Worm (Caenorhabditis elegans) whole organism, early embryonic: ENCODE data around the gene srsx-11.

ENCODE experiments used
- B0310.2 ChIP-seq: sonication (generic microtip); optimal IDR thresholded peaks from 2 replicates; lab custom pipeline; 2016; ENCODE audit warnings: mild to moderate bottlenecking, missing genetic modification characterization, missing compliant biosample characterization
- F13C5.2 ChIP-seq: sonication (generic microtip); optimal IDR thresholded peaks from 2 replicates; lab custom pipeline; 2017; ENCODE audit warnings: mild to moderate bottlenecking, missing genetic modification characterization, inconsistent platforms, missing compliant biosample characterization
- aly-1 ChIP-seq: sonication (generic microtip); optimal IDR thresholded peaks from 2 replicates; lab custom pipeline; 2016; ENCODE audit warnings: missing genetic modification characterization, missing compliant biosample characterization
- ama-1 ChIP-seq: fragments of 150-350 bp; optimal IDR thresholded peaks from 2 replicates; lab custom pipeline; 2014
- ceh-13 ChIP-seq: fragments of 200-800 bp; sonication (Bioruptor generic); optimal IDR thresholded peaks from 2 replicates; lab custom pipeline; 2018; ENCODE audit warnings: mild to moderate bottlenecking, missing genetic modification characterization, missing compliant biosample characterization
- ets-7 ChIP-seq: sonication (generic microtip); optimal IDR thresholded peaks from 2 replicates; lab custom pipeline; 2016; ENCODE audit warnings: missing genotype, missing genetic modification characterization, missing compliant biosample characterization
- flt-1 ChIP-seq: fragments of 200-800 bp; sonication (Bioruptor generic); IDR thresholded peaks from 2 replicates; pipeline ENCODE4 v1.3.6; 2022; ENCODE audit warnings: missing genetic modification characterization, missing compliant biosample characterization
- hmbx-1 ChIP-seq: sonication (generic microtip); optimal IDR thresholded peaks from 2 replicates; lab custom pipeline; 2016; ENCODE audit warnings: mild to moderate bottlenecking, missing genetic modification characterization, missing compliant biosample characterization
- hmg-4 ChIP-seq: fragments of 200-800 bp; sonication (Bioruptor generic); optimal IDR thresholded peaks from 2 replicates; lab custom pipeline; 2018; ENCODE audit warnings: mild to moderate bottlenecking, missing genetic modification characterization, missing compliant biosample characterization
- pes-1 ChIP-seq: fragments of 200-800 bp; sonication (Bioruptor generic); IDR thresholded peaks from 2 replicates; pipeline ENCODE4 v1.3.6; 2022; ENCODE audit warnings: missing genetic modification reagents, missing genetic modification characterization, missing compliant biosample characterization
- scrt-1 ChIP-seq: fragments of 200-800 bp; sonication (Bioruptor generic); IDR thresholded peaks from 2 replicates; pipeline ENCODE4 v1.3.6; 2022; ENCODE audit warnings: missing genetic modification characterization, missing compliant biosample characterization
- sea-1 ChIP-seq: fragments of 200-800 bp; sonication (Bioruptor generic); conservative IDR thresholded peaks from 2 replicates; pipeline ENCODE4 v1.3.6; 2022; ENCODE audit warnings: missing genetic modification characterization, missing compliant biosample characterization
- tbx-11 ChIP-seq: fragments of 200-800 bp; sonication (Bioruptor generic); IDR thresholded peaks from 2 replicates; pipeline ENCODE4 v1.3.6; 2022; ENCODE audit warnings: missing genetic modification characterization, missing compliant biosample characterization

- TF ChIP-seq ama-1 (no peak), pes-1 (no peak), F13C5.2 (tag; lab: Kevin White, UChicago) (no peak), flt-1 (GFP tag; lab: Robert Waterston, UW) (no peak), scrt-1 (no peak), hmg-4 (GFP tag; lab: Kevin White, UChicago) (no peak), tbx-11 (no peak), hmbx-1 (tag; lab: Kevin White, UChicago) (no peak), B0310.2 (tag; lab: Kevin White, UChicago) (no peak), sea-1 (no peak), ets-7 (tag; lab: Kevin White, UChicago) (no peak), aly-1 (tag; lab: Kevin White, UChicago) (no peak), ceh-13 (GFP tag; lab: Kevin White, UChicago) (no peak)
Observed at ce11 chrV:4964671-4965420, 14.1 kb downstream of the srsx-11 start.
